Worm (Caenorhabditis elegans): Measurements from ENCODE around the gene taf-6.1.

The taf-6.1 gene

ce11 chrII:1179223-1179622 lies 51.4 kb downstream of the taf-6.1 start, which contains the start of gene nas-27:
nas-27 (minus strand) TSS chrII:1179323.
- TF ChIP-seq ceh-22 (tag; optimal IDR thresholded peaks at IDR 0.05): no peak
- TF ChIP-seq tbx-2 (tag; optimal IDR thresholded peaks at IDR 0.05): no peak
- no peak for TF ChIP-seq K02D7.2 (tag; optimal IDR thresholded peaks at IDR 0.05)
- no peak for TF ChIP-seq hlh-8 (tag; optimal IDR thresholded peaks at IDR 0.05)
- TF ChIP-seq hlh-6 (tag; optimal IDR thresholded peaks at IDR 0.05): no peak
- no peak for TF ChIP-seq sdc-2 (tag; optimal IDR thresholded peaks at IDR 0.05)
- no peak for TF ChIP-seq fkh-6 (tag; optimal IDR thresholded peaks at IDR 0.05)
- no peak for TF ChIP-seq ama-1 (optimal IDR thresholded peaks at IDR 0.05)
- no peak for TF ChIP-seq pha-4 (tag; optimal IDR thresholded peaks at IDR 0.05)
- TF ChIP-seq hlh-30 (tag; optimal IDR thresholded peaks at IDR 0.05; ENCODE audit: insufficient read depth): no peak
- TF ChIP-seq ttx-3 (tag; optimal IDR thresholded peaks at IDR 0.05): no peak
- no peak for TF ChIP-seq ceh-9 (tag; optimal IDR thresholded peaks at IDR 0.05)
- no peak for TF ChIP-seq ahr-1 (tag; optimal IDR thresholded peaks at IDR 0.05)
- no peak for TF ChIP-seq mec-3 (tag; optimal IDR thresholded peaks at IDR 0.05; ENCODE audit: borderline replicate concordance)
- no peak for TF ChIP-seq sox-4 (tag; optimal IDR thresholded peaks at IDR 0.05)
- no peak for TF ChIP-seq elt-2 (tag; optimal IDR thresholded peaks at IDR 0.05)
- no peak for TF ChIP-seq sox-2 (GFP tag; IDR thresholded peaks at IDR 0.05)

All from whole organism, late embryonic.